Worm (Caenorhabditis elegans): ENCODE measurements around the gene F01D5.5.

F01D5.5 gene

DNA sequence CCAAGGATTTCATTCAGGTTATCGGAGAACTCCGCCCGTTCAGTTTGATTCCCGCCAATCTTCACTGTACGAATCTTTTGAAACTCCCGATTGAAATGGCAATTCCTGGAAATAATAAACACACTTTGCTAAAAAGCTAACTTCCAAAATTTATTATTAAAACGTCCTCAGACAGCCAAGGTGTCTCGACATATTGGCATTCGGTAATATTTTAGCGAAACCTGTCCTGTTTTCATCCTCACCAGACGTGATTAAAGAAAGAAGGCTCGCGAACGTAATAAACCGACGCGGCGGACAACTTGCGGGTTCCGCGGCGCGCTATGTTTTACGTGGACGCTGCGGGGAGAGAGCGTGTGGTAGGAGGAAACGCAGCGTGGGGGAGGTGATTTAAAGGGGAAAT is 16.1 kb upstream of the F01D5.5 start (continued):
- TF ChIP-seq efl-1 (GFP tag; optimal IDR thresholded peaks at IDR 0.05) = peak; percentile 44
- peak; percentile 34; the same call in 1 of the 2 replicates for TF ChIP-seq Y53F4B.3 (GFP tag; IDR thresholded peaks at IDR 0.05)
- peak; percentile 91 for TF ChIP-seq zfh-2 (GFP tag; conservative IDR thresholded peaks at IDR 0.05)
- peak; percentile 32 for TF ChIP-seq F57C9.4 (tag; optimal IDR thresholded peaks at IDR 0.05)
- TF ChIP-seq mes-4 (tag; optimal IDR thresholded peaks at IDR 0.05) = peak; percentile 69
- peak; percentile 43 for TF ChIP-seq ztf-3 (GFP tag; optimal IDR thresholded peaks at IDR 0.05)
- TF ChIP-seq ztf-6 (GFP tag; IDR thresholded peaks at IDR 0.05) = no peak
- TF ChIP-seq mel-28 (tag; optimal IDR thresholded peaks at IDR 0.05; ENCODE audit: borderline replicate concordance) = no peak
- peak; percentile 80 for TF ChIP-seq ceh-100 (GFP tag; IDR thresholded peaks at IDR 0.05)
- no peak for TF ChIP-seq die-1 (tag; optimal IDR thresholded peaks at IDR 0.05)
- TF ChIP-seq ztf-28 (GFP tag; IDR thresholded peaks at IDR 0.05) = no peak
- TF ChIP-seq F23B12.7 (tag; optimal IDR thresholded peaks at IDR 0.05; ENCODE audit: insufficient read depth) = peak; percentile 81
- peak; percentile 37; the same call in 1 of the 2 replicates for TF ChIP-seq madf-3 (GFP tag; IDR thresholded peaks at IDR 0.05)
- TF ChIP-seq somi-1 (GFP tag; optimal IDR thresholded peaks at IDR 0.05) = peak; percentile 23
- no peak for TF ChIP-seq nfya-2 (GFP tag; IDR thresholded peaks at IDR 0.05)
- peak; percentile 39 for TF ChIP-seq ceh-27 (GFP tag; optimal IDR thresholded peaks at IDR 0.05)
- TF ChIP-seq athp-1 (tag; optimal IDR thresholded peaks at IDR 0.05) = peak; percentile 64
- no peak for TF ChIP-seq ceh-58 (GFP tag; IDR thresholded peaks at IDR 0.05)
- peak; percentile 3 for TF ChIP-seq dpl-1 (GFP tag; optimal IDR thresholded peaks at IDR 0.05)
- TF ChIP-seq Y79H2A.3 (GFP tag; conservative IDR thresholded peaks at IDR 0.05) = peak; percentile 62; the same call in 1 of the 2 replicates
- TF ChIP-seq Y53G8AR.9 (GFP tag; conservative IDR thresholded peaks at IDR 0.05) = peak; percentile 62
- TF ChIP-seq aptf-2 (GFP tag; conservative IDR thresholded peaks at IDR 0.05) = no peak
- peak; percentile 97 for TF ChIP-seq snpc-1.3 (tag; optimal IDR thresholded peaks at IDR 0.05; ENCODE audit: insufficient read depth)
- TF ChIP-seq ccch-3 (GFP tag; optimal IDR thresholded peaks at IDR 0.05) = no peak
- peak; percentile 93 for TF ChIP-seq Y56A3A.18 (GFP tag; IDR thresholded peaks at IDR 0.05)
- peak; percentile 96 for TF ChIP-seq attf-6 (GFP tag; IDR thresholded peaks at IDR 0.05)
- peak; percentile 93 for TF ChIP-seq B0336.3 (GFP tag; IDR thresholded peaks at IDR 0.05)
- TF ChIP-seq hmg-1.2 (GFP tag; IDR thresholded peaks at IDR 0.05) = peak; percentile 100
- peak; percentile 60 for TF ChIP-seq unc-130 (GFP tag; optimal IDR thresholded peaks at IDR 0.05)
- peak; percentile 60; the same call in 1 of the 2 replicates for TF ChIP-seq hsf-1 (GFP tag; IDR thresholded peaks at IDR 0.05)
- TF ChIP-seq attf-3 (GFP tag; conservative IDR thresholded peaks at IDR 0.05) = no peak
- no peak for TF ChIP-seq egl-18 (GFP tag; IDR thresholded peaks at IDR 0.05)
- TF ChIP-seq sptf-2 (GFP tag; optimal IDR thresholded peaks at IDR 0.05) = peak; percentile 46
- no peak for TF ChIP-seq F57A8.1 (GFP tag; optimal IDR thresholded peaks at IDR 0.05)
- no peak for TF ChIP-seq lir-1 (GFP tag; conservative IDR thresholded peaks at IDR 0.05)
- peak; percentile 29 to 58 for TF ChIP-seq let-607 (tag; optimal IDR thresholded peaks at IDR 0.05)
- peak; percentile 98 for TF ChIP-seq snpc-3.4 (tag; optimal IDR thresholded peaks at IDR 0.05)
- TF ChIP-seq chd-7 (tag; optimal IDR thresholded peaks at IDR 0.05) = peak; percentile 75
- peak; percentile 97 for TF ChIP-seq pbrm-1 (GFP tag; IDR thresholded peaks at IDR 0.05)
- peak in 2 of 3 experiments; percentile 18 to 75 for TF ChIP-seq lin-35 (GFP tag; optimal IDR thresholded peaks at IDR 0.05)
